Worm (Caenorhabditis elegans) whole organism, L2 larva: Measurements from ENCODE around the gene gpa-11.

Source experiments
- blmp-1 ChIP-seq: sonication (generic microtip); optimal IDR thresholded peaks from 2 replicates; lab custom pipeline; 2017; ENCODE audit warnings: missing genetic modification characterization, mild to moderate bottlenecking, missing compliant biosample characterization, antibody characterized with exemption, moderate library complexity; ENCODE audit not compliant: insufficient read depth
- nhr-237 ChIP-seq: fragments of 150-350 bp; optimal IDR thresholded peaks from 2 replicates; lab custom pipeline; 2014; ENCODE audit warnings: missing biosample characterization, missing genetic modification characterization
- nhr-25 ChIP-seq: fragments of 150-350 bp; sonication (generic microtip); optimal IDR thresholded peaks from 3 replicates; lab custom pipeline; 2014; ENCODE audit warnings: missing biosample characterization, missing genetic modification characterization
- nhr-77 ChIP-seq: fragments of 150-350 bp; optimal IDR thresholded peaks from 2 replicates; lab custom pipeline; 2014; ENCODE audit warnings: missing biosample characterization, missing genetic modification characterization
- snpc-4 ChIP-seq: fragments of 150-350 bp; optimal IDR thresholded peaks from 2 replicates; lab custom pipeline; 2014; ENCODE audit warnings: missing biosample characterization, missing genetic modification characterization
- zag-1 ChIP-seq: fragments of 150-350 bp; optimal IDR thresholded peaks from 2 replicates; lab custom pipeline; 2014; ENCODE audit warnings: missing biosample characterization, missing genetic modification characterization

DNA sequence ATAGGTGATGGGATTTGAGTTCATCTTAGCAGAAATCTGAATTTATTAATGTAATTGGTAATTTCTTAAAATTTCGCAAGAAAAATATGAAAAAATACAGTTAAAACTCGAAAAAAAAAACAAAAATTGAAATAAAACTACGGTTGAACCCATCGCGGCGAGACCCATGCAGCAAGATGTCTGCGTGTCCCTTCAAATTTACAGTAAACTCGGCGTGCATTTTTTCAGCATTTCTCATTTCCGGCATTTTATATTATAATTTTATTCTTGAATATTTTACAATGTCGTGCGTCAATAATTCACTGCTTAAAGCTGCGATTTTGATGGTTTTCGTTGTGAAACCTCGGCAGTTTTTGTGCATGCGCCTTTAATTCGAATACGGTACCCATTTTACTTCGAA lies 11.0 kb upstream of the gpa-11 start, which contains the start of gene fbxc-43:
- TF ChIP-seq nhr-77 (tag; lab: Kevin White, UChicago) (no peak), nhr-25 (tag; lab: Kevin White, UChicago) (no peak), nhr-237 (tag; lab: Kevin White, UChicago) (no peak), snpc-4 (tag; lab: Kevin White, UChicago) (no peak), blmp-1 (tag; lab: Kevin White, UChicago) (no peak), zag-1 (tag; lab: Kevin White, UChicago) (no peak)
